Worm (Caenorhabditis elegans): ENCODE data around the gene T17A3.12.
"Not testable (repeated sequence)": the region's sequence is repeated elsewhere in the genome, so short reads cannot be mapped to it uniquely, and the experiment has no call there.

Gene T17A3.12

DNA sequence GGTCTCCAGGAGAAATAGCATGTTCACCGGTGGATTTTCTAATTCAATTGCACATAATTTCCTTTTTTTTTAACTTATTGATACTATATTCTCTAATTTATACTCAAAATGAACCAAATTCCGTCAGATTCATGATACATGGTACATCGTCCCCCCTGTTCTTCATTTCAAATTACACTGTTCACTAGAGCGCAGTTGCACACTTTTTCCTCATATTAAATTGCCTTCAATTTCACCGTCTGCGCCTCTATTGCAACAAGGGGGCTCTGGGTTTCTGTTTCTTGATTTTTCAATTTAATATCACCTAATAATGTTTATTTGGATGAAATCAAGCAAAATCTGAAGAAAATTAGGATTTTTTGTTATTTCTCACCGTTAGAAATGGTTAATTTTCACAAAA, 13.4 kb downstream of the T17A3.12 start (continued):
- TF ChIP-seq ztf-11 (tag; optimal IDR thresholded peaks at IDR 0.05) = no peak
- peak; percentile 71 for TF ChIP-seq nhr-85 (tag)
- TF ChIP-seq dsc-1 (tag; optimal IDR thresholded peaks at IDR 0.05) = peak; percentile 37
- peak; percentile 14 for TF ChIP-seq zag-1 (tag; optimal IDR thresholded peaks at IDR 0.05)
- peak; percentile 60 for TF ChIP-seq F16B12.6 (tag; optimal IDR thresholded peaks at IDR 0.05)

DNA sequence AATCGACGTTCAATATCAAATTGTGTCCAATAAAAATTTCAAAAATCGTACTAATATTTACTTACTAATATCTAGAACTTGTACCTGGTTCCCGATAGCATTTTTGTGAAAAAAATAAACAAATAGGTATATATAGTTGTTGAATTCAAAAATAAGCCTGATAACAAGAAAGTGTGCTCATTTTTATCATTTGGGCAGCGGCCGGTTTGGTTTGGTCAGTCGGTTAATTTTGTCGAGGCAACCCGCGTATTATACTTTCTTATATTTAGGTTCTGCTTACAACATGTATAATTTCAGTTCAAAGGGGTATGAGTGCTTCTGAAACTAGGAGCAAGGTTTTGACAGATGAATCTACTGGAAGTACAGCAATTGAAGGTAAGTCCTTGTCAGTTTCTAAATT, 14.3 kb downstream of the T17A3.12 start, which contains the start of the genes nhr-280 and C29F9.2:
TSS of gene nhr-280 (minus strand) at position 101 of the 400 bp plus-strand sequence.
TSS of gene C29F9.2 (plus strand) at position 298 of the 400 bp plus-strand sequence.
- TF ChIP-seq pag-3 (tag; optimal IDR thresholded peaks at IDR 0.05; ENCODE audit: borderline replicate concordance, insufficient read depth) (no peak), elt-2 (tag; optimal IDR thresholded peaks at IDR 0.05) (peak; percentile 23), snu-23 (GFP tag; optimal IDR thresholded peaks at IDR 0.05) (no peak), lin-35 (GFP tag; optimal IDR thresholded peaks at IDR 0.05) (no peak), tlp-1 (tag; optimal IDR thresholded peaks at IDR 0.05) (no peak)

ce11 chrIII:124478-124877, 20.5 kb downstream of the T17A3.12 start, which contains the start of gene pals-23:
TSS of gene pals-23 (plus strand) at chrIII:124778.
- no peak for TF ChIP-seq tlp-1 (tag; optimal IDR thresholded peaks at IDR 0.05)
- TF ChIP-seq ztf-4 (tag; optimal IDR thresholded peaks at IDR 0.05) = no peak
- no peak for TF ChIP-seq fos-1 (tag; optimal IDR thresholded peaks at IDR 0.05)
- TF ChIP-seq zag-1 (tag; optimal IDR thresholded peaks at IDR 0.05) = no peak
- no peak for TF ChIP-seq C04F5.9 (tag; optimal IDR thresholded peaks at IDR 0.05)
- TF ChIP-seq nhr-84 (tag; optimal IDR thresholded peaks at IDR 0.05) = no peak
- no peak for TF ChIP-seq mep-1 (tag; optimal IDR thresholded peaks at IDR 0.05)
- no peak for TF ChIP-seq ceh-63 (GFP tag; optimal IDR thresholded peaks at IDR 0.05)
- no peak for TF ChIP-seq jun-1 (tag; optimal IDR thresholded peaks at IDR 0.05)
- TF ChIP-seq ceh-82 (tag; optimal IDR thresholded peaks at IDR 0.05) = no peak
- no peak for TF ChIP-seq unc-30 (tag; optimal IDR thresholded peaks at IDR 0.05)

DNA sequence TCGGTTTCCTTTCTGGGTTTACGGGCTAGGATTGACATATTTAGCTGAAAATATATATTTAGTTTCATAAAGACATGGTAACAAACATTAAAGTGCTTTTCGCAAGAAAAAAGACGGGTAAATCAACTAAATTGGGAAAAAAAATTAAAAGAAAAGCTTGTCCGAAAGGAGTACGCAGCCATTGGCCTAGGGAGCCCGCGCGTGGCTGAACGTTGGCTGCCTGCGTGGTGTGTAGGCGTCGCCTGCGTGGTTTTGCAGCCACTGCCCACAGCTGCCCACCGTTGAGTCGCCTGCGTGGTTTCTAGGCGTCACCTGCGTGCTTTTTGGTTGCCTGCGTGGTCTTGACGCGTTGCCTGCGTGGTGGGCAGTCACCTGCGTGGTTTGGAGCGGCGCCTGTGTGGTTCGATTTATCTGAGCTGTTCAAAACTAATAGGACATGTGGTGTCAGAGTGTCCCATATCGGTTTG, 23.0 kb downstream of the T17A3.12 start, which contains the start of gene C29F9.12:
TSS of gene C29F9.12 (minus strand) at position 51 of the 467 bp plus-strand sequence.
- TF ChIP-seq pag-3 (tag; optimal IDR thresholded peaks at IDR 0.05; ENCODE audit: borderline replicate concordance, insufficient read depth); unc-98 (GFP tag; IDR thresholded peaks at IDR 0.05); vab-15 (tag; optimal IDR thresholded peaks at IDR 0.05): not testable (repeated sequence)

ce11 chrIII:120199-120598, 24.8 kb downstream of the T17A3.12 start, which contains the start of gene pals-24:
TSS of gene pals-24 (plus strand) at chrIII:120435.
- peak; percentile 56 for TF ChIP-seq elt-2 (tag; optimal IDR thresholded peaks at IDR 0.05)
- TF ChIP-seq efl-1 (optimal IDR thresholded peaks at IDR 0.05) = no peak
- TF ChIP-seq efl-1 (GFP tag; optimal IDR thresholded peaks at IDR 0.05 in 1 of 2) = peak in 1 of 2 experiments; percentile 79
- TF ChIP-seq aly-2 (tag; optimal IDR thresholded peaks at IDR 0.05) = no peak
- TF ChIP-seq lin-35 (GFP tag; optimal IDR thresholded peaks at IDR 0.05) = peak in 1 of 2 experiments; percentile 14

- no peak for TF ChIP-seq fkh-4 (tag; optimal IDR thresholded peaks at IDR 0.05; ENCODE audit: borderline replicate concordance)
- no peak for TF ChIP-seq pqm-1 (tag; optimal IDR thresholded peaks at IDR 0.05)
- no peak for TF ChIP-seq fos-1 (tag; optimal IDR thresholded peaks at IDR 0.05)
- TF ChIP-seq efl-1 (optimal IDR thresholded peaks at IDR 0.05) = no peak
- no peak for TF ChIP-seq efl-1 (GFP tag; optimal IDR thresholded peaks at IDR 0.05 in 1 of 2)
- TF ChIP-seq nhr-71 (tag; optimal IDR thresholded peaks at IDR 0.05) = no peak
- no peak for TF ChIP-seq grh-1 (GFP tag; IDR thresholded peaks at IDR 0.05)
- TF ChIP-seq tbx-2 (tag; optimal IDR thresholded peaks at IDR 0.05) = no peak
- no peak for TF ChIP-seq zag-1 (tag; optimal IDR thresholded peaks at IDR 0.05)
- no peak for TF ChIP-seq hpl-2 (GFP tag; optimal IDR thresholded peaks at IDR 0.05)
- no peak for TF ChIP-seq nhr-76 (tag; optimal IDR thresholded peaks at IDR 0.05)
- TF ChIP-seq fkh-10 (GFP tag; optimal IDR thresholded peaks at IDR 0.05) = no peak
- TF ChIP-seq unc-98 (GFP tag; IDR thresholded peaks at IDR 0.05) = no peak
- TF ChIP-seq aly-2 (tag; optimal IDR thresholded peaks at IDR 0.05) = no peak
Observed at ce11 chrIII:117857-118256, 27.1 kb downstream of the T17A3.12 start.

All from whole organism, L1 larva.